Worm (Caenorhabditis elegans) whole organism, L2 larva: ENCODE results near the gene F38A1.6.

Experiments
- C34F6.9 ChIP-seq: fragments of 150-350 bp; optimal IDR thresholded peaks from 2 replicates; lab custom pipeline; 2014; ENCODE audit warnings: missing biosample characterization, missing genetic modification characterization
- F13H6.1 ChIP-seq: sonication (generic microtip); optimal IDR thresholded peaks from 2 replicates; lab custom pipeline; 2016; ENCODE audit warnings: missing genetic modification characterization, missing compliant biosample characterization
- R02D3.7 ChIP-seq: fragments of 150-350 bp; optimal IDR thresholded peaks from 2 replicates; lab custom pipeline; 2014; ENCODE audit warnings: missing biosample characterization, missing genetic modification characterization
- ZK546.5 ChIP-seq: sonication (generic microtip); optimal IDR thresholded peaks from 2 replicates; lab custom pipeline; 2017; ENCODE audit warnings: missing biosample characterization, missing genetic modification characterization
- alr-1 ChIP-seq: fragments of 150-350 bp; optimal IDR thresholded peaks from 2 replicates; lab custom pipeline; 2014; ENCODE audit warnings: missing biosample characterization, missing genetic modification characterization
- aly-2 ChIP-seq: fragments of 150-350 bp; optimal IDR thresholded peaks from 2 replicates; lab custom pipeline; 2014; ENCODE audit warnings: missing biosample characterization, missing genetic modification characterization
- blmp-1 ChIP-seq: sonication (generic microtip); optimal IDR thresholded peaks from 2 replicates; lab custom pipeline; 2017; ENCODE audit warnings: missing genetic modification characterization, mild to moderate bottlenecking, missing compliant biosample characterization, antibody characterized with exemption, moderate library complexity; ENCODE audit not compliant: insufficient read depth
- ceh-82 ChIP-seq: fragments of 150-350 bp; optimal IDR thresholded peaks from 2 replicates; lab custom pipeline; 2014; ENCODE audit warnings: missing biosample characterization, missing genetic modification characterization
- crh-2 ChIP-seq: sonication (generic microtip); optimal IDR thresholded peaks from 2 replicates; lab custom pipeline; 2017; ENCODE audit warnings: missing biosample characterization, missing genetic modification characterization
- dmd-4 ChIP-seq: sonication (generic microtip); optimal IDR thresholded peaks from 2 replicates; lab custom pipeline; 2017; ENCODE audit warnings: missing biosample characterization, missing genetic modification characterization
- elt-1 ChIP-seq: fragments of 150-350 bp; optimal IDR thresholded peaks from 2 replicates; lab custom pipeline; 2014; ENCODE audit warnings: missing biosample characterization, missing genetic modification characterization
- elt-3 ChIP-seq: sonication (generic microtip); optimal IDR thresholded peaks from 2 replicates; lab custom pipeline; 2017; ENCODE audit warnings: missing biosample characterization, missing genetic modification characterization
- fos-1 ChIP-seq: fragments of 150-350 bp; optimal IDR thresholded peaks from 2 replicates; lab custom pipeline; 2014; ENCODE audit warnings: missing biosample characterization, missing genetic modification characterization
- lin-11 ChIP-seq: fragments of 150-350 bp; sonication (generic microtip); optimal IDR thresholded peaks from 2 replicates; lab custom pipeline; 2014; ENCODE audit warnings: missing biosample characterization, missing genetic modification characterization, inconsistent platforms, mixed read lengths
- lin-39 ChIP-seq: fragments of 150-350 bp; optimal IDR thresholded peaks from 2 replicates; lab custom pipeline; 2014; ENCODE audit warnings: missing biosample characterization, missing genetic modification reagents, missing genetic modification characterization
- lsy-2 ChIP-seq, 2 experiments: fragments of 150-350 bp in 1 of 2; sonication (generic microtip) in 1 of 2; optimal IDR thresholded peaks; 2 replicates each; lab custom pipeline; 2014 to 2017; ENCODE audit warnings: missing biosample characterization in 2 of 2, missing genetic modification characterization in 2 of 2
- mab-5 ChIP-seq: fragments of 150-350 bp; optimal IDR thresholded peaks from 2 replicates; lab custom pipeline; 2014; ENCODE audit warnings: missing biosample characterization, missing genetic modification characterization
- mdl-1 ChIP-seq, 2 experiments: fragments of 150-350 bp in 1 of 2; sonication (generic microtip) in 1 of 2; optimal IDR thresholded peaks; 2 replicates each; lab custom pipeline; 2017; ENCODE audit warnings: missing biosample characterization in 2 of 2, missing genetic modification characterization in 2 of 2
- nhr-10 ChIP-seq: sonication (generic microtip); optimal IDR thresholded peaks from 2 replicates; lab custom pipeline; 2017; ENCODE audit warnings: missing biosample characterization, missing genetic modification characterization
- nhr-11 ChIP-seq: fragments of 150-350 bp; optimal IDR thresholded peaks from 2 replicates; lab custom pipeline; 2014; ENCODE audit warnings: missing biosample characterization, missing genetic modification characterization
- nhr-12 ChIP-seq: fragments of 150-350 bp; optimal IDR thresholded peaks from 2 replicates; lab custom pipeline; 2014; ENCODE audit warnings: missing biosample characterization, missing genetic modification characterization
- nhr-23 ChIP-seq: fragments of 150-350 bp; optimal IDR thresholded peaks from 2 replicates; lab custom pipeline; 2014; ENCODE audit warnings: missing biosample characterization, missing genetic modification reagents, missing genetic modification characterization
- nhr-237 ChIP-seq: fragments of 150-350 bp; optimal IDR thresholded peaks from 2 replicates; lab custom pipeline; 2014; ENCODE audit warnings: missing biosample characterization, missing genetic modification characterization
- nhr-25 ChIP-seq: fragments of 150-350 bp; sonication (generic microtip); optimal IDR thresholded peaks from 3 replicates; lab custom pipeline; 2014; ENCODE audit warnings: missing biosample characterization, missing genetic modification characterization
- nhr-6 ChIP-seq: fragments of 150-350 bp; optimal IDR thresholded peaks from 2 replicates; lab custom pipeline; 2014; ENCODE audit warnings: missing biosample characterization, missing genetic modification characterization
- nhr-77 ChIP-seq: fragments of 150-350 bp; optimal IDR thresholded peaks from 2 replicates; lab custom pipeline; 2014; ENCODE audit warnings: missing biosample characterization, missing genetic modification characterization
- peb-1 ChIP-seq: fragments of 150-350 bp; optimal IDR thresholded peaks from 2 replicates; lab custom pipeline; 2014; ENCODE audit warnings: missing biosample characterization, missing genetic modification characterization
- sem-4 ChIP-seq: fragments of 150-350 bp; optimal IDR thresholded peaks from 2 replicates; lab custom pipeline; 2014; ENCODE audit warnings: missing biosample characterization, missing genetic modification reagents, missing genetic modification characterization
- skn-1 ChIP-seq: sonication (generic microtip); optimal IDR thresholded peaks from 2 replicates; lab custom pipeline; 2017; ENCODE audit warnings: missing biosample characterization, missing genetic modification characterization
- sma-3 ChIP-seq: sonication (generic microtip); optimal IDR thresholded peaks from 2 replicates; lab custom pipeline; 2016; ENCODE audit warnings: missing genetic modification reagents, missing genetic modification characterization, missing compliant biosample characterization
- snpc-4 ChIP-seq: fragments of 150-350 bp; optimal IDR thresholded peaks from 2 replicates; lab custom pipeline; 2014; ENCODE audit warnings: missing biosample characterization, missing genetic modification characterization
- unc-39 ChIP-seq: fragments of 150-350 bp; optimal IDR thresholded peaks from 2 replicates; lab custom pipeline; 2014; ENCODE audit warnings: missing biosample characterization, missing genetic modification characterization
- unc-55 ChIP-seq: fragments of 150-350 bp; sonication (generic microtip); optimal IDR thresholded peaks from 3 replicates; lab custom pipeline; 2014; ENCODE audit warnings: missing biosample characterization, missing genetic modification reagents, missing genetic modification characterization
- unc-62 ChIP-seq: fragments of 150-350 bp; optimal IDR thresholded peaks from 2 replicates; lab custom pipeline; 2014; ENCODE audit warnings: missing biosample characterization, missing genetic modification reagents, missing genetic modification characterization

F38A1.6 gene

DNA sequence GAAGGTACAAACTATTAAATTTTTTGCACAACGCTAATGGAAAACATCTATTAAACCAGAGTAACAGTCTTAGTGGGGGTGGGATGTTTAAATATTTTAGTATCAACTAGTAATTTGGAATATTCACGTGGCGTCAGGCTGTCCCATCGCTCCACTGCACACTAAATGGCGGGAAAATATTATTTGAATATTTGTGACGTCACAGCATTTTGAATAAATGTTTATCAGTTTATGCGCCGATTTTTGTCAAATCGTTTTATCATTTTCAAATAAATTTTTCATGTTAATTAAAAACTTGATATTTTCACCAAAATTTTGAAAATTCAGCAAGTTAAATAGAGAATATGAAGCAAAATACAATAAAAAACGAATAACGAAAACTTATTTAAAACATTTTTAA lies 8.4 kb upstream of the F38A1.6 start, which contains the start of gene F38A1.15:
F38A1.15 (minus strand) TSS at position 101 of the 400 bp plus-strand sequence.
- TF ChIP-seq nhr-6 (no peak), fos-1 (no peak)

DNA sequence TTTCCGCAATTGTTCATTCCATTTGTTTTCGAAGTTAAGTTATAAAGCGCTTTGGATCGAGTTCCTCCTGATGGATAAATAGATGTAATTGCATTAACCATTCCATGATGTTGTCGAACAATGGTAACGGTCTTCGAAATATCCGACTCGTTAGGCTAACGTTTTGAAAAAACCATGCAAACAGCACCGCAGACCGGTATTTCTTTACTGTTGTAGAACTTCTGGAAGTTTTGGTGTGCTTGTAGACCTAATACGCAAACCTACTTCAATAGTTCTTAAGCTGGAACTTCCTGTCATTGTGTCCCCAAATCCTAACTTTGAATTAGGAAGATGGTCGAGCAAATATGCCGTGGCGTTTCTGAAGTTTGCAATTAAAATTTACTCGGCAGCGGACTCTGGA lies 6.4 kb upstream of the F38A1.6 start, which contains the start of gene F38A1.9:
F38A1.9 (minus strand) TSS at position 101 of the 400 bp plus-strand sequence.
- no peak for TF ChIP-seq aly-2 (tag; lab: Kevin White, UChicago)
- TF ChIP-seq alr-1 (tag; lab: Kevin White, UChicago): no peak
- no peak for TF ChIP-seq crh-2 (tag; lab: Kevin White, UChicago)
- no peak for TF ChIP-seq ZK546.5 (tag; lab: Kevin White, UChicago)
- TF ChIP-seq lsy-2 (tag; optimal IDR thresholded peaks at IDR 0.05; lab: Kevin White, UChicago): no peak
- TF ChIP-seq sma-3 (GFP tag; lab: Kevin White, UChicago): no peak
- TF ChIP-seq nhr-6: no peak
- TF ChIP-seq snpc-4 (tag; lab: Kevin White, UChicago): no peak
- no peak for TF ChIP-seq blmp-1 (tag; lab: Kevin White, UChicago)
- TF ChIP-seq elt-3 (tag; lab: Kevin White, UChicago): no peak
- TF ChIP-seq R02D3.7 (tag; lab: Kevin White, UChicago): no peak
- no peak for TF ChIP-seq peb-1 (tag; lab: Kevin White, UChicago)
- TF ChIP-seq nhr-23 (tag; lab: Kevin White, UChicago): no peak
- TF ChIP-seq F13H6.1 (tag; lab: Kevin White, UChicago): no peak
- no peak for TF ChIP-seq nhr-12 (tag; lab: Kevin White, UChicago)
- no peak for TF ChIP-seq nhr-237 (tag; lab: Kevin White, UChicago)
- TF ChIP-seq nhr-11 (tag; lab: Kevin White, UChicago): no peak
- TF ChIP-seq, all 48 proteins: peak for 0

DNA sequence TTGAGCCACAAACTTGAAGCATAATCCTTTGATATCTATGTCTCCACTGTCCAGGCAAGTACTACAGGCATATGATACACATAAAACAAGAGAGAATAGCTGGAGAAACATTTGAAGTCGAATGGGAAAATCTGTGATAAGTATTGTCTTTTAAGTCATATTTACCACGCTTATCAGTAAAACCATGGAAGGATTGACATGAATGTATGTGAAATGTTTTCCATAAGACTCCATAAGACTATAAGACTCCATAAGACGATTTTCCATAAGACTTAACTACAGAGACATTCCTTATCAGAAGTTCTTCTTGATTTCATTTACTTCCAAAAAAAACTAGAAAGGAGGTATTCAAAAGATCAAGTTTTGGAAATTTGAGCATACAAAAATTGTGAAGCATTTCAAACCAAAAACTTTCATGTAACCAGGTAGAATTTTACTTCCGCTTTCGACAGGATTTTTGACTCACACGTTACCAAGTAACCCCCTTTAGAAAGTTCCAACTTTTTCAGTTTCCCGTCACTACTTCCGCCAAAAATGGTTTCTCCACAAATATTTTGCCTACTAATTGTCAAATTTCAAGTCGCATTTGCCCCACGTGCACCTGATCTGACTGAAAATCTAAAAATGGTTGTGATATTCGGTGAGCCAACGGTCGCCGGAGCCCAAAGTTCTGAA lies 4.8 kb upstream of the F38A1.6 start, which contains the start of the genes clec-165 and F38A1.11:
clec-165 (minus strand) TSS at position 125 of the 675 bp plus-strand sequence.
F38A1.11 (plus strand) TSS at position 625 of the 675 bp plus-strand sequence.
- TF ChIP-seq fos-1 (peak; percentile 15), aly-2 (tag; lab: Kevin White, UChicago) (no peak), ceh-82 (tag; lab: Kevin White, UChicago) (no peak), lin-11 (no peak)

DNA sequence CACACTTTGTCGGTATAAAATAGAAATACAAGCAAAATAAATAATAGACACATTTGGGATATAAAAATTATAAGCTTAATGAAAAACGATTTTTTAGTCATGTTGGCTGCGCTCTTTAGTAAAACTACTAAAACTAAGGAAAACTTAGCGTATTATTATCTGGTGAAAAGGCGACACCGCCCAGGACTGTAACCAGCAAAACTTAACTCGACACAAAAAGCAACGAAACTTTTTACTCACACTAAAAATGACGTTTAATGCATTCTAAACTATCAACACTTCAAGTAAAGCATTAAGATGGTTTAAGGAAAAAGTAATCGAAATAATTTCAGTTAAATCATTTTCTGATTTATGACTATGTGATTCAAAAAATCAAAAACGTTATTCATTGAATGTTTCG lies 4.0 kb downstream of the F38A1.6 start, which contains the start of gene clec-167:
clec-167 (minus strand) TSS at position 101 of the 400 bp plus-strand sequence.
- TF ChIP-seq nhr-6 (no peak), sma-3 (GFP tag; lab: Kevin White, UChicago) (no peak), elt-1 (no peak), unc-62 (no peak), nhr-77 (no peak), nhr-12 (tag; lab: Kevin White, UChicago) (no peak), peb-1 (tag; lab: Kevin White, UChicago) (no peak), elt-3 (tag; lab: Kevin White, UChicago) (no peak), mdl-1 (tag; optimal IDR thresholded peaks at IDR 0.05; lab: Kevin White, UChicago) (no peak), dmd-4 (tag; lab: Kevin White, UChicago) (no peak), unc-55 (GFP tag; lab: Kevin White, UChicago) (no peak), unc-39 (no peak), C34F6.9 (tag; lab: Kevin White, UChicago) (no peak), skn-1 (tag; lab: Kevin White, UChicago) (no peak), mab-5 (tag; lab: Kevin White, UChicago) (no peak), lin-39 (tag; lab: Kevin White, UChicago) (no peak), nhr-10 (tag; lab: Kevin White, UChicago) (no peak), nhr-25 (no peak), sem-4 (tag; lab: Kevin White, UChicago) (no peak)

DNA sequence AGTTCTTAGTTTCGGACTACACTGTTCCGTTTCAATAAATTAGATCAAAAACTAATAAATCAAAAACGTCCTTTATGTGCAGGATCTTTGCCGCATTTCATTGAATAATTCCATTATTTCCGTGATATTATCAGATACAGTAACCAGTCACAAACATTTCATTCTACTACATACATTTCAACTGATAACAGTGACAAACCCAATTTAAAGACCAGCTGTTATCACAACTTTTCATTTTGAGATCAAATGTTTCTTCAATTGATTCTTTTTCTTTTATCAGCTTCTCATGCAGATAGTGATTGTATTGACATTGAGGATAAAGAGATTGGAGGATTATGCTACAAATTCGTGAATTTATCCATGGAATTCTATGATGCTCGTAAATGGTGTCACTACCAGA lies 5.1 kb downstream of the F38A1.6 start, which contains the start of gene clec-168:
clec-168 (plus strand) TSS at position 247 of the 400 bp plus-strand sequence.
- no peak for TF ChIP-seq lsy-2 (tag; optimal IDR thresholded peaks at IDR 0.05; lab: Kevin White, UChicago)
- TF ChIP-seq blmp-1 (tag; lab: Kevin White, UChicago): no peak
- no peak for TF ChIP-seq nhr-11 (tag; lab: Kevin White, UChicago)
- peak; percentile 67 for TF ChIP-seq fos-1
- TF ChIP-seq elt-1: no peak
- TF ChIP-seq ceh-82 (tag; lab: Kevin White, UChicago): no peak
- TF ChIP-seq skn-1 (tag; lab: Kevin White, UChicago): no peak
- TF ChIP-seq, all 48 proteins: peak for 1
